Worm (Caenorhabditis elegans): ENCODE results near the gene F18C5.5.

The F18C5.5 gene

ce11 chrII:6566628-6567180 lies at the start of gene F18C5.5, which contains the start of gene F18C5.9:
Gene F18C5.5 (minus strand): TSS chrII:6566728.
Gene F18C5.9 (plus strand): TSS chrII:6567130.
- TF ChIP-seq him-1 (tag; optimal IDR thresholded peaks at IDR 0.05) (no peak), W03F9.2 (tag; optimal IDR thresholded peaks at IDR 0.05) (no peak), dao-5 (tag; optimal IDR thresholded peaks at IDR 0.05) (no peak)

- TF ChIP-seq dao-5 (tag; optimal IDR thresholded peaks at IDR 0.05) (no peak), W03F9.2 (tag; optimal IDR thresholded peaks at IDR 0.05) (no peak), him-1 (tag; optimal IDR thresholded peaks at IDR 0.05) (no peak)
These were observed 49.6 kb upstream of the F18C5.5 start for ce11 chrII:6616135-6616534.

ce11 chrII:6615232-6616029 lies 48.9 kb upstream of the F18C5.5 start:
- TF ChIP-seq him-1 (tag; optimal IDR thresholded peaks at IDR 0.05) (no peak), dao-5 (tag; optimal IDR thresholded peaks at IDR 0.05) (no peak), W03F9.2 (tag; optimal IDR thresholded peaks at IDR 0.05) (no peak)

- no peak for TF ChIP-seq him-1 (tag; optimal IDR thresholded peaks at IDR 0.05)
- no peak for TF ChIP-seq dao-5 (tag; optimal IDR thresholded peaks at IDR 0.05)
- no peak for TF ChIP-seq W03F9.2 (tag; optimal IDR thresholded peaks at IDR 0.05)
These were observed 48.0 kb upstream of the F18C5.5 start for ce11 chrII:6614500-6614899.

ce11 chrII:6612544-6612943 lies 46.0 kb upstream of the F18C5.5 start:
- no peak for TF ChIP-seq dao-5 (tag; optimal IDR thresholded peaks at IDR 0.05)

ce11 chrII:6610262-6610661 lies 43.7 kb upstream of the F18C5.5 start:
- TF ChIP-seq dao-5 (tag; optimal IDR thresholded peaks at IDR 0.05) (no peak), W03F9.2 (tag; optimal IDR thresholded peaks at IDR 0.05) (no peak)

ce11 chrII:6609315-6609842 lies 42.9 kb upstream of the F18C5.5 start, which contains the start of gene epg-5:
Gene epg-5 (minus strand): TSS chrII:6609365.
- TF ChIP-seq him-1 (tag; optimal IDR thresholded peaks at IDR 0.05) (no peak), dao-5 (tag; optimal IDR thresholded peaks at IDR 0.05) (no peak), W03F9.2 (tag; optimal IDR thresholded peaks at IDR 0.05) (no peak)

ce11 chrII:6608626-6609025 lies 42.1 kb upstream of the F18C5.5 start:
- TF ChIP-seq dao-5 (tag; optimal IDR thresholded peaks at IDR 0.05) (no peak), him-1 (tag; optimal IDR thresholded peaks at IDR 0.05) (no peak), W03F9.2 (tag; optimal IDR thresholded peaks at IDR 0.05) (no peak)

- TF ChIP-seq dao-5 (tag; optimal IDR thresholded peaks at IDR 0.05) (no peak), W03F9.2 (tag; optimal IDR thresholded peaks at IDR 0.05) (no peak), him-1 (tag; optimal IDR thresholded peaks at IDR 0.05) (no peak)
These were observed 34.4 kb upstream of the F18C5.5 start, which contains the start of gene vps-33.2 for ce11 chrII:6600973-6601372. Gene vps-33.2 (plus strand): TSS chrII:6601216.

ce11 chrII:6598050-6598449 lies 31.5 kb upstream of the F18C5.5 start, which contains the start of gene dnj-8:
Gene dnj-8 (minus strand): TSS chrII:6598080.
- TF ChIP-seq W03F9.2 (tag; optimal IDR thresholded peaks at IDR 0.05): no peak
- TF ChIP-seq dao-5 (tag; optimal IDR thresholded peaks at IDR 0.05): no peak
- no peak for TF ChIP-seq him-1 (tag; optimal IDR thresholded peaks at IDR 0.05)

ce11 chrII:6597507-6597906 lies 31.0 kb upstream of the F18C5.5 start:
- TF ChIP-seq dao-5 (tag; optimal IDR thresholded peaks at IDR 0.05) (no peak), him-1 (tag; optimal IDR thresholded peaks at IDR 0.05) (no peak), W03F9.2 (tag; optimal IDR thresholded peaks at IDR 0.05) (no peak)

- TF ChIP-seq him-1 (tag; optimal IDR thresholded peaks at IDR 0.05) (no peak), dao-5 (tag; optimal IDR thresholded peaks at IDR 0.05) (no peak), W03F9.2 (tag; optimal IDR thresholded peaks at IDR 0.05) (no peak)
These were observed 27.6 kb upstream of the F18C5.5 start, which contains the start of gene aipr-1 for ce11 chrII:6594151-6594550. Gene aipr-1 (minus strand): TSS chrII:6594251.

- TF ChIP-seq dao-5 (tag; optimal IDR thresholded peaks at IDR 0.05): no peak
- TF ChIP-seq W03F9.2 (tag; optimal IDR thresholded peaks at IDR 0.05): no peak
- no peak for TF ChIP-seq him-1 (tag; optimal IDR thresholded peaks at IDR 0.05)
These were observed 25.7 kb upstream of the F18C5.5 start, which contains the start of gene C56C10.9 for ce11 chrII:6592251-6592650. Gene C56C10.9 (minus strand): TSS chrII:6592351.

- TF ChIP-seq dao-5 (tag; optimal IDR thresholded peaks at IDR 0.05): no peak
- no peak for TF ChIP-seq him-1 (tag; optimal IDR thresholded peaks at IDR 0.05)
- TF ChIP-seq W03F9.2 (tag; optimal IDR thresholded peaks at IDR 0.05): no peak
These were observed 24.5 kb upstream of the F18C5.5 start for ce11 chrII:6591000-6591399.

Data from whole organism, L4/young adult.